Worm (Caenorhabditis elegans): ENCODE data around the gene F44G4.6.

Gene F44G4.6

ce11 chrII:9024312-9024711 lies 22.7 kb upstream of the F44G4.6 start:
- no peak for TF ChIP-seq cog-1 (tag; optimal IDR thresholded peaks at IDR 0.05)

ce11 chrII:9021625-9022024 lies 20.0 kb upstream of the F44G4.6 start:
- TF ChIP-seq T22C8.4 (GFP tag; IDR thresholded peaks at IDR 0.05) (no peak), ztf-29 (GFP tag; IDR thresholded peaks at IDR 0.05) (no peak), flt-1 (GFP tag; IDR thresholded peaks at IDR 0.05) (no peak), tab-1 (GFP tag; IDR thresholded peaks at IDR 0.05) (no peak), ref-1 (GFP tag; conservative IDR thresholded peaks at IDR 0.05) (no peak), med-1 (GFP tag; optimal IDR thresholded peaks at IDR 0.05; ENCODE audit: insufficient read depth) (no peak), klf-2 (GFP tag; conservative IDR thresholded peaks at IDR 0.05) (no peak), cog-1 (tag; optimal IDR thresholded peaks at IDR 0.05) (no peak)

- TF ChIP-seq flt-1 (GFP tag; IDR thresholded peaks at IDR 0.05) (no peak), ref-1 (GFP tag; conservative IDR thresholded peaks at IDR 0.05) (no peak), T22C8.4 (GFP tag; IDR thresholded peaks at IDR 0.05) (no peak), tab-1 (GFP tag; IDR thresholded peaks at IDR 0.05) (no peak), ztf-23 (GFP tag; IDR thresholded peaks at IDR 0.05) (no peak), med-1 (GFP tag; optimal IDR thresholded peaks at IDR 0.05; ENCODE audit: insufficient read depth) (no peak), klf-2 (GFP tag; conservative IDR thresholded peaks at IDR 0.05) (no peak), ztf-29 (GFP tag; IDR thresholded peaks at IDR 0.05) (no peak), cog-1 (tag; optimal IDR thresholded peaks at IDR 0.05) (no peak)
Observed at ce11 chrII:9019704-9020103, 18.1 kb upstream of the F44G4.6 start, which contains the start of gene dep-1. TSS of gene dep-1 (minus strand) at chrII:9019798.

- no peak for TF ChIP-seq med-1 (GFP tag; optimal IDR thresholded peaks at IDR 0.05; ENCODE audit: insufficient read depth)
- TF ChIP-seq ztf-29 (GFP tag; IDR thresholded peaks at IDR 0.05) = no peak
- TF ChIP-seq ztf-23 (GFP tag; IDR thresholded peaks at IDR 0.05) = no peak
- no peak for TF ChIP-seq flt-1 (GFP tag; IDR thresholded peaks at IDR 0.05)
- TF ChIP-seq ref-1 (GFP tag; conservative IDR thresholded peaks at IDR 0.05) = no peak
Observed at ce11 chrII:9017628-9018027, 16.0 kb upstream of the F44G4.6 start.

- TF ChIP-seq ref-1 (GFP tag; conservative IDR thresholded peaks at IDR 0.05) (no peak), T22C8.4 (GFP tag; IDR thresholded peaks at IDR 0.05) (no peak), med-1 (GFP tag; optimal IDR thresholded peaks at IDR 0.05; ENCODE audit: insufficient read depth) (no peak), ztf-29 (GFP tag; IDR thresholded peaks at IDR 0.05) (no peak), flt-1 (GFP tag; IDR thresholded peaks at IDR 0.05) (no peak), klf-2 (GFP tag; conservative IDR thresholded peaks at IDR 0.05) (no peak), tab-1 (GFP tag; IDR thresholded peaks at IDR 0.05) (no peak)
Observed at ce11 chrII:9014877-9015505, 13.4 kb upstream of the F44G4.6 start.

ce11 chrII:9014188-9014587 lies 12.6 kb upstream of the F44G4.6 start:
- TF ChIP-seq ztf-23 (GFP tag; IDR thresholded peaks at IDR 0.05) (no peak), cog-1 (tag; optimal IDR thresholded peaks at IDR 0.05) (no peak), klf-2 (GFP tag; conservative IDR thresholded peaks at IDR 0.05) (no peak), ztf-29 (GFP tag; IDR thresholded peaks at IDR 0.05) (no peak), flt-1 (GFP tag; IDR thresholded peaks at IDR 0.05) (no peak), med-1 (GFP tag; optimal IDR thresholded peaks at IDR 0.05; ENCODE audit: insufficient read depth) (no peak), tab-1 (GFP tag; IDR thresholded peaks at IDR 0.05) (no peak), T22C8.4 (GFP tag; IDR thresholded peaks at IDR 0.05) (no peak), ref-1 (GFP tag; conservative IDR thresholded peaks at IDR 0.05) (no peak)

ce11 chrII:9013341-9013740 lies 11.7 kb upstream of the F44G4.6 start:
- no peak for TF ChIP-seq ref-1 (GFP tag; conservative IDR thresholded peaks at IDR 0.05)
- TF ChIP-seq T22C8.4 (GFP tag; IDR thresholded peaks at IDR 0.05) = no peak
- TF ChIP-seq cog-1 (tag; optimal IDR thresholded peaks at IDR 0.05) = no peak
- TF ChIP-seq ztf-23 (GFP tag; IDR thresholded peaks at IDR 0.05) = 0 out of 2 replicates have a peak, but pooled peaks have one; percentile 34

ce11 chrII:9010708-9011107 lies 9.1 kb upstream of the F44G4.6 start:
- TF ChIP-seq med-1 (GFP tag; optimal IDR thresholded peaks at IDR 0.05; ENCODE audit: insufficient read depth) (no peak), ztf-23 (GFP tag; IDR thresholded peaks at IDR 0.05) (no peak), ztf-29 (GFP tag; IDR thresholded peaks at IDR 0.05) (no peak), flt-1 (GFP tag; IDR thresholded peaks at IDR 0.05) (no peak)

ce11 chrII:9009976-9010702 lies 8.5 kb upstream of the F44G4.6 start:
- TF ChIP-seq flt-1 (GFP tag; IDR thresholded peaks at IDR 0.05) (no peak), cog-1 (tag; optimal IDR thresholded peaks at IDR 0.05) (no peak), tab-1 (GFP tag; IDR thresholded peaks at IDR 0.05) (no peak), ref-1 (GFP tag; conservative IDR thresholded peaks at IDR 0.05) (no peak), ztf-23 (GFP tag; IDR thresholded peaks at IDR 0.05) (no peak), klf-2 (GFP tag; conservative IDR thresholded peaks at IDR 0.05) (no peak), T22C8.4 (GFP tag; IDR thresholded peaks at IDR 0.05) (no peak), ztf-29 (GFP tag; IDR thresholded peaks at IDR 0.05) (no peak), med-1 (GFP tag; optimal IDR thresholded peaks at IDR 0.05; ENCODE audit: insufficient read depth) (no peak)

- no peak for TF ChIP-seq ztf-23 (GFP tag; IDR thresholded peaks at IDR 0.05)
- TF ChIP-seq tab-1 (GFP tag; IDR thresholded peaks at IDR 0.05) = no peak
- no peak for TF ChIP-seq T22C8.4 (GFP tag; IDR thresholded peaks at IDR 0.05)
- no peak for TF ChIP-seq med-1 (GFP tag; optimal IDR thresholded peaks at IDR 0.05; ENCODE audit: insufficient read depth)
- no peak for TF ChIP-seq flt-1 (GFP tag; IDR thresholded peaks at IDR 0.05)
Observed at ce11 chrII:9007741-9008140, 6.1 kb upstream of the F44G4.6 start.
